Worm (Caenorhabditis elegans): ENCODE results near the gene F13B6.3.

- TF ChIP-seq fkh-2 (tag; optimal IDR thresholded peaks at IDR 0.05), result no peak
- no peak for TF ChIP-seq unc-39 (tag; optimal IDR thresholded peaks at IDR 0.05)
- TF ChIP-seq mml-1 (tag; optimal IDR thresholded peaks at IDR 0.05), result no peak
These were observed 37.4 kb downstream of the F13B6.3 start for ce11 chrIV:7428347-7428746.

Data from whole organism, L3 larva.